Fruit fly (Drosophila melanogaster): ENCODE data around the gene spdi.

The spdi gene

DNA sequence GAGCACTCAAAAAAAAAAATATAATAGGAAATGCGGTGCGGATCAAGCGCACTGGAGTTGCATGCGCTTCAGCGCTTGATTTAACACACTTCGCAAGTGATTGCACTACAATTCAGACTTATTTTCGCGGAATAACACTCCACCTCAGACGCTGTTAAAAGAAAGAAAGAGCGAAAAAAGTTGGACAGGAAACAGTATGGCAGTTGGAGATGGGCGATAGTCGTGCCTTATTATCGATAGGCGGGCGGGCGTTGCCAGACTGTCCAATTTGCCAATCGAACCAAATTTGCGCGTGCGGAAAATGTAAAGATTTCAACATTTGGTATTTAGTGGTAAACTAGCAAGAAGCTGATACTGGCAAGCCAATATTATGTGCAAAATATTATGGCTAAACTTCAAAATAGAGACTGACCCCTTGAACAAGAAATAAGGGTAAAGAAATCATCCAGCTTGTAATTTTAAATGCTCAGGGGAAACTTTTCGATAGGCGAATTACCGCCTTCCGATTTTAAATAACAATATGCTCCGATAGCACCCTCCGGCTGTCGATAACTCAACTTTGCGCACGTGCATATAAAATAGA, 9.3 kb upstream of the spdi start, which contains the start of the genes RpL36 and Mybbp1A (continued):
- TF ChIP-seq tgo (GFP tag; IDR thresholded peaks at IDR 0.05) (peak; percentile 39; the same call in 2 of the 3 replicates), CG32767 (GFP tag; IDR thresholded peaks at IDR 0.05) (0 out of 2 replicates have a peak, but pooled peaks have one; percentile 41), psq (GFP tag; optimal IDR thresholded peaks at IDR 0.05) (peak; percentile 28), CG13775 (GFP tag; optimal IDR thresholded peaks at IDR 0.05) (peak; percentile 82), Xrp1 (GFP tag; IDR thresholded peaks at IDR 0.05) (0 out of 2 replicates have a peak, but pooled peaks have one; percentile 17), Lpt (GFP tag; optimal IDR thresholded peaks at IDR 0.05) (no peak), ERR (GFP tag; optimal IDR thresholded peaks at IDR 0.05) (peak; percentile 34), CG12155 (GFP tag; optimal IDR thresholded peaks at IDR 0.05) (peak; percentile 52), CG6683 (GFP tag; optimal IDR thresholded peaks at IDR 0.05) (peak; percentile 56), CG12942 (GFP tag; optimal IDR thresholded peaks at IDR 0.05) (peak; percentile 52), Dfd (GFP tag; optimal IDR thresholded peaks at IDR 0.05) (no peak), lmd (GFP tag; IDR thresholded peaks at IDR 0.05) (peak; percentile 60), CG16813 (GFP tag; IDR thresholded peaks at IDR 0.05; ENCODE audit: partially characterized antibody) (peak; percentile 92), CG2712 (tag; optimal IDR thresholded peaks at IDR 0.05) (peak; percentile 44), unpg (GFP tag; optimal IDR thresholded peaks at IDR 0.05) (peak; percentile 66), CG7372 (GFP tag; IDR thresholded peaks at IDR 0.05) (peak; percentile 54; the same call in 1 of the 2 replicates), Scr (GFP tag; IDR thresholded peaks at IDR 0.05; ENCODE audit: partially characterized antibody) (peak; percentile 90), CG7928 (GFP tag; optimal IDR thresholded peaks at IDR 0.05) (peak; percentile 59), vfl (GFP tag; optimal IDR thresholded peaks at IDR 0.05) (peak; percentile 77), CG2116 (GFP tag; optimal IDR thresholded peaks at IDR 0.05) (peak; percentile 93), nom (GFP tag; optimal IDR thresholded peaks at IDR 0.05) (peak; percentile 82), ATbp (GFP tag; optimal IDR thresholded peaks at IDR 0.05) (peak; percentile 73), pros (GFP tag; optimal IDR thresholded peaks at IDR 0.05) (peak; percentile 21), lab (GFP tag; optimal IDR thresholded peaks at IDR 0.05) (peak; percentile 87), CG3281 (GFP tag; optimal IDR thresholded peaks at IDR 0.05) (peak; percentile 80), Hr51 (GFP tag; optimal IDR thresholded peaks at IDR 0.05) (peak; percentile 57 to 67), bbx (GFP tag; IDR thresholded peaks at IDR 0.05; ENCODE audit: partially characterized antibody) (peak; percentile 80), CG5953 (GFP tag; IDR thresholded peaks at IDR 0.05) (peak; percentile 58; the same call in 1 of the 2 replicates), trh (GFP tag; optimal IDR thresholded peaks at IDR 0.05) (peak; percentile 50), CG7357 (GFP tag; IDR thresholded peaks at IDR 0.05) (no peak), CG14014 (GFP tag; IDR thresholded peaks at IDR 0.05) (peak; percentile 69), CG11085 (GFP tag; IDR thresholded peaks at IDR 0.05) (peak; percentile 71), CG30403 (GFP tag; optimal IDR thresholded peaks at IDR 0.05) (peak; percentile 72), rib (GFP tag; IDR thresholded peaks at IDR 0.05) (peak; percentile 55; the same call in 1 of the 2 replicates), Dbx (GFP tag; IDR thresholded peaks at IDR 0.05) (peak; percentile 85), dysf (GFP tag; IDR thresholded peaks at IDR 0.05) (peak; percentile 55; the same call in 2 of the 3 replicates), CG1529 (GFP tag; optimal IDR thresholded peaks at IDR 0.05) (peak; percentile 23), hbn (GFP tag; IDR thresholded peaks at IDR 0.05; ENCODE audit: partially characterized antibody) (peak; percentile 61), fu2 (GFP tag; optimal IDR thresholded peaks at IDR 0.05) (peak; percentile 54), BEAF-32 (GFP tag; optimal IDR thresholded peaks at IDR 0.05) (peak; percentile 96), Hmr (GFP tag; optimal IDR thresholded peaks at IDR 0.05) (peak; percentile 90), CG10366 (GFP tag; IDR thresholded peaks at IDR 0.05) (peak; percentile 58), al (GFP tag; IDR thresholded peaks at IDR 0.05) (no peak), repo (GFP tag; optimal IDR thresholded peaks at IDR 0.05) (peak; percentile 66), Oli (tag; optimal IDR thresholded peaks at IDR 0.05) (peak; percentile 54), dm (GFP tag; optimal IDR thresholded peaks at IDR 0.05) (peak; percentile 95), CG4617 (GFP tag; optimal IDR thresholded peaks at IDR 0.05; ENCODE audit: borderline replicate concordance) (peak; percentile 69), CG10321 (GFP tag; IDR thresholded peaks at IDR 0.05) (no peak; the same call in 1 of the 2 replicates), Hsf (GFP tag; optimal IDR thresholded peaks at IDR 0.05) (peak; percentile 77)
